Worm (Caenorhabditis elegans): ENCODE measurements around the gene zfp-1.

- TF ChIP-seq nhr-237 (tag; optimal IDR thresholded peaks at IDR 0.05), result peak; percentile 54
- TF ChIP-seq ztf-11 (tag; optimal IDR thresholded peaks at IDR 0.05), result peak; percentile 13
- TF ChIP-seq ama-1 (optimal IDR thresholded peaks at IDR 0.05), result peak; percentile 82
Measured at ce11 chrIII:8795595-8796141, 4.3 kb downstream of the zfp-1 start.
